Worm (Caenorhabditis elegans) whole organism, L1 larva: ENCODE results near the gene Y17D7B.3.
A peak's percentile ranks its signal among the peaks of the same experiment; 100 is the strongest.

Source experiments
- C04F5.9 ChIP-seq: sonication (generic microtip); optimal IDR thresholded peaks from 2 replicates; lab custom pipeline; 2016; ENCODE audit warnings: missing genetic modification characterization, missing compliant biosample characterization
- C34B4.2 ChIP-seq: sonication (generic microtip); optimal IDR thresholded peaks from 2 replicates; lab custom pipeline; 2017; ENCODE audit warnings: mild to moderate bottlenecking, missing genetic modification characterization, missing compliant biosample characterization
- alr-1 ChIP-seq: fragments of 200-800 bp; sonication (Bioruptor generic); optimal IDR thresholded peaks from 2 replicates; lab custom pipeline; 2018; ENCODE audit warnings: borderline replicate concordance, mild to moderate bottlenecking, missing genetic modification characterization, missing compliant biosample characterization
- aly-2 ChIP-seq: fragments of 150-350 bp; optimal IDR thresholded peaks from 2 replicates; lab custom pipeline; 2014; ENCODE audit warnings: missing biosample characterization, missing genetic modification characterization
- blmp-1 ChIP-seq: fragments of 150-350 bp; optimal IDR thresholded peaks from 2 replicates; lab custom pipeline; 2014; ENCODE audit warnings: missing biosample characterization, missing genetic modification characterization
- dsc-1 ChIP-seq: sonication (generic microtip); optimal IDR thresholded peaks from 2 replicates; lab custom pipeline; 2016; ENCODE audit warnings: mild to moderate bottlenecking, missing genetic modification characterization, missing compliant biosample characterization
- elt-2 ChIP-seq: sonication (generic microtip); optimal IDR thresholded peaks from 2 replicates; lab custom pipeline; 2016; ENCODE audit warnings: missing genetic modification characterization, mild to moderate bottlenecking, inconsistent platforms, missing compliant biosample characterization, missing genetic modification reagents
- elt-3 ChIP-seq, 6 experiments: fragments of 150-350 bp in 1 of 6; sonication (generic microtip); optimal IDR thresholded peaks; 2 replicates each; lab custom pipeline; 2017 to 2018; ENCODE audit warnings: missing biosample characterization in 6 of 6, missing genetic modification characterization in 6 of 6, inconsistent platforms in 1 of 6
- fkh-8 ChIP-seq: sonication (generic microtip); optimal IDR thresholded peaks from 2 replicates; lab custom pipeline; 2016; ENCODE audit warnings: mild to moderate bottlenecking, missing genetic modification characterization, missing compliant biosample characterization
- grh-1 ChIP-seq: fragments of 200-800 bp; sonication (Bioruptor generic); IDR thresholded peaks from 2 replicates; pipeline ENCODE4 v1.3.6; 2022; ENCODE audit warnings: missing genetic modification reagents, missing genetic modification characterization, missing compliant biosample characterization
- hlh-4 ChIP-seq: sonication (generic microtip); optimal IDR thresholded peaks from 2 replicates; lab custom pipeline; 2016; ENCODE audit warnings: mild to moderate bottlenecking, missing genetic modification characterization, missing compliant biosample characterization
- hpl-2 ChIP-seq: fragments of 150-350 bp; optimal IDR thresholded peaks from 2 replicates; lab custom pipeline; 2014; ENCODE audit warnings: missing biosample characterization, missing genetic modification reagents, missing genetic modification characterization
- isw-1 ChIP-seq: fragments of 200-800 bp; sonication (Bioruptor generic); IDR thresholded peaks from 2 replicates; pipeline ENCODE4 v1.3.6; 2022; ENCODE audit warnings: missing genetic modification characterization, missing compliant biosample characterization
- lin-13 ChIP-seq: fragments of 150-350 bp; optimal IDR thresholded peaks from 2 replicates; lab custom pipeline; 2014; ENCODE audit warnings: missing biosample characterization, missing genetic modification reagents, missing genetic modification characterization
- lin-15B ChIP-seq: fragments of 150-350 bp; sonication (generic microtip); optimal IDR thresholded peaks from 3 replicates; lab custom pipeline; 2014; ENCODE audit warnings: missing biosample characterization, missing genetic modification characterization
- lin-35 ChIP-seq, 2 experiments: fragments of 150-350 bp; optimal IDR thresholded peaks; 2 replicates each; lab custom pipeline; 2014; ENCODE audit warnings: missing biosample characterization in 2 of 2, missing genetic modification characterization in 2 of 2, missing genetic modification reagents in 2 of 2
- lin-39 ChIP-seq: fragments of 150-350 bp; optimal IDR thresholded peaks from 2 replicates; lab custom pipeline; 2014; ENCODE audit warnings: missing biosample characterization, missing genetic modification reagents, missing genetic modification characterization
- lir-3 ChIP-seq: sonication (generic microtip); optimal IDR thresholded peaks from 2 replicates; lab custom pipeline; 2016; ENCODE audit warnings: mild to moderate bottlenecking, missing genetic modification characterization, moderate library complexity, missing compliant biosample characterization; ENCODE audit not compliant: poor library complexity
- lsy-2 ChIP-seq, 2 experiments: fragments of 150-350 bp; optimal IDR thresholded peaks; 2 replicates each; lab custom pipeline; 2014; ENCODE audit warnings: missing biosample characterization in 2 of 2, missing genetic modification characterization in 2 of 2
- mab-9 ChIP-seq: fragments of 200-800 bp; sonication (Bioruptor generic); IDR thresholded peaks from 2 replicates; pipeline ENCODE4 v1.3.6; 2022; ENCODE audit warnings: missing genetic modification reagents, missing genetic modification characterization, missing compliant biosample characterization
- mef-2 ChIP-seq: fragments of 150-350 bp; optimal IDR thresholded peaks from 2 replicates; lab custom pipeline; 2014; ENCODE audit warnings: missing biosample characterization, missing genetic modification characterization
- nhr-20 ChIP-seq: sonication (generic microtip); optimal IDR thresholded peaks from 2 replicates; lab custom pipeline; 2016; ENCODE audit warnings: mild to moderate bottlenecking, missing genetic modification characterization, missing compliant biosample characterization
- nhr-28 ChIP-seq: fragments of 150-350 bp; optimal IDR thresholded peaks from 2 replicates; lab custom pipeline; 2014; ENCODE audit warnings: missing biosample characterization, missing genetic modification characterization
- nhr-47 ChIP-seq: sonication (generic microtip); optimal IDR thresholded peaks from 2 replicates; lab custom pipeline; 2016; ENCODE audit warnings: mild to moderate bottlenecking, missing genetic modification characterization, moderate library complexity, missing compliant biosample characterization
- nhr-76 ChIP-seq: sonication (generic microtip); optimal IDR thresholded peaks from 2 replicates; lab custom pipeline; 2017; ENCODE audit warnings: missing biosample characterization, missing genetic modification characterization
- nhr-85 ChIP-seq: sonication (generic microtip); peaks from one replicate; lab custom pipeline; 2016; ENCODE audit warnings: missing genetic modification characterization, inconsistent platforms, missing compliant biosample characterization
- rnt-1 ChIP-seq: sonication (generic microtip); optimal IDR thresholded peaks from 2 replicates; lab custom pipeline; 2016; ENCODE audit warnings: mild to moderate bottlenecking, missing genetic modification characterization, moderate library complexity, missing compliant biosample characterization
- skn-1 ChIP-seq: fragments of 150-350 bp; optimal IDR thresholded peaks from 2 replicates; lab custom pipeline; 2014; ENCODE audit warnings: missing biosample characterization, missing genetic modification characterization
- sox-4 ChIP-seq: sonication (generic microtip); optimal IDR thresholded peaks from 2 replicates; lab custom pipeline; 2016; ENCODE audit warnings: missing genetic modification characterization, missing compliant biosample characterization
- tlp-1 ChIP-seq: fragments of 150-350 bp; optimal IDR thresholded peaks from 2 replicates; lab custom pipeline; 2014; ENCODE audit warnings: missing biosample characterization, missing genetic modification characterization
- unc-86 ChIP-seq: sonication (generic microtip); optimal IDR thresholded peaks from 2 replicates; lab custom pipeline; 2016; ENCODE audit warnings: missing genetic modification characterization, missing compliant biosample characterization
- xbp-1 ChIP-seq: sonication (generic microtip); optimal IDR thresholded peaks from 2 replicates; lab custom pipeline; 2016; ENCODE audit warnings: missing genetic modification characterization, missing compliant biosample characterization
- zag-1 ChIP-seq: fragments of 150-350 bp; optimal IDR thresholded peaks from 2 replicates; lab custom pipeline; 2014; ENCODE audit warnings: missing biosample characterization, missing genetic modification characterization

Gene Y17D7B.3

ce11 chrV:18783474-18783873 lies 3.1 kb downstream of the Y17D7B.3 start, which contains the start of gene Y17D7B.10 (continued):
- no peak for TF ChIP-seq lin-15B (tag; lab: Kevin White, UChicago)
- TF ChIP-seq mab-9 (GFP tag; lab: Robert Waterston, UW) = no peak
- TF ChIP-seq tlp-1 (tag; lab: Kevin White, UChicago) = no peak
- no peak for TF ChIP-seq xbp-1
- peak; percentile 1 for TF ChIP-seq sox-4
- no peak for TF ChIP-seq rnt-1 (tag; lab: Kevin White, UChicago)
- TF ChIP-seq dsc-1 (tag; lab: Kevin White, UChicago) = peak; percentile 25

- TF ChIP-seq dsc-1 (tag; lab: Kevin White, UChicago) (peak; percentile 31), elt-2 (tag; lab: Kevin White, UChicago) (no peak)
Measured at ce11 chrV:18782747-18783146, 3.8 kb downstream of the Y17D7B.3 start.

DNA sequence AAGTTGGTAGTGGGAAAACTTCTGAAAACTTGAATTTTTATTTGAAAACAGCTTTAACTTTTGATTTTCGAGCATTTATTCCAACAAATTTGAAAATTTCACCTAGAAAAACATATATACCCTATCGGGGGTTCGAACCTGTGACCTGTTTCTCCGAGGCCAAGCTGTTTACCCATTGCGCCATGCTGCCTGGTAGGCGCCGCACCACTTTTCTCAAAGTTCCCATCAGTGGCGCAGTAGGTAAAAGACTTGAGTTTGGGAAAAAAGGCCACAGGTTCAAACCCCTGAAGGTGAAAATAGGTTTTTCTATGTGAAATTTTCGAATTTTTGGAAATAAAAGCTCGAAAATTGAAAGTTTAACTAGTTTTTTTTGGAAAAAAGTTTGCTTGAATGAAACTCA lies 6.0 kb downstream of the Y17D7B.3 start:
- TF ChIP-seq fkh-8 = no peak
- TF ChIP-seq nhr-47 = no peak
- no peak for TF ChIP-seq aly-2 (tag; lab: Kevin White, UChicago)
- no peak for TF ChIP-seq blmp-1 (tag; lab: Kevin White, UChicago)
- no peak for TF ChIP-seq lin-35 (GFP tag; optimal IDR thresholded peaks at IDR 0.05; lab: Kevin White, UChicago)
- no peak for TF ChIP-seq grh-1 (GFP tag; lab: Robert Waterston, UW)
- no peak for TF ChIP-seq lin-13 (GFP tag; lab: Kevin White, UChicago)
- no peak for TF ChIP-seq skn-1
- TF ChIP-seq isw-1 = no peak
- no peak for TF ChIP-seq elt-3 (tag; optimal IDR thresholded peaks at IDR 0.05; lab: Kevin White, UChicago)

DNA sequence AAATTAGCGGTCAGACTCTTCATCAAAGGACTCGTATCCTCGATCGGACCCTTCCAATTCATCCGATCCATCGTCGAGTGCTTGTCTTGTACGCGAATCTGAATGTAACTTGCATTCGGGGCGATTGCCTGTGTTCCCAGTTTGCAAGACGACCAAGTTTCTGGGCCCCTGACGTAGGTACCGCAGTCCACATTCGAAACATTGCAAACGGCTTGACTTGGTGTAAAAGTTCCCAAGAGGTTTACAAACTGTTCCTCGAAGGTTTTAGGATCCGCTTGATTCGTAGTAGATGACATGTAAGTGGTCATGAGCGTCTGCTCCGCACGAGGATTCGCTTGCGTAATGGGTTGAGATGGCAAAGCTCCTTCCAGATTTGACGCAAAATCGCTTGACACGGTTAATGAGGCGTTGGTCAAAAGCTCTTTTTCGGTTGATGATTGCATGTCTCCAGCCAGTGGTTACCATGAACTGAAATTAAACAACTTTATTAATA lies 10.3 kb downstream of the Y17D7B.3 start, which contains the start of gene Y17D7B.4:
TSS of gene Y17D7B.4 (minus strand) at position 443 of the 493 bp plus-strand sequence.
- TF ChIP-seq lin-39 (no peak), lin-13 (GFP tag; lab: Kevin White, UChicago) (no peak), tlp-1 (tag; lab: Kevin White, UChicago) (no peak), unc-86 (tag; lab: Kevin White, UChicago) (no peak), nhr-28 (tag; lab: Kevin White, UChicago) (no peak), hpl-2 (GFP tag; lab: Kevin White, UChicago) (no peak), C34B4.2 (tag; lab: Kevin White, UChicago) (no peak), dsc-1 (tag; lab: Kevin White, UChicago) (no peak), elt-2 (tag; lab: Kevin White, UChicago) (no peak), lsy-2 (tag; optimal IDR thresholded peaks at IDR 0.05; lab: Kevin White, UChicago) (no peak), alr-1 (tag; lab: Kevin White, UChicago) (no peak), C04F5.9 (no peak), zag-1 (tag; lab: Kevin White, UChicago) (no peak), blmp-1 (tag; lab: Kevin White, UChicago) (no peak), lir-3 (tag; lab: Kevin White, UChicago) (no peak), isw-1 (no peak), nhr-76 (tag; lab: Kevin White, UChicago) (no peak), mab-9 (GFP tag; lab: Robert Waterston, UW) (no peak), mef-2 (no peak), hlh-4 (tag; lab: Kevin White, UChicago) (no peak)

DNA sequence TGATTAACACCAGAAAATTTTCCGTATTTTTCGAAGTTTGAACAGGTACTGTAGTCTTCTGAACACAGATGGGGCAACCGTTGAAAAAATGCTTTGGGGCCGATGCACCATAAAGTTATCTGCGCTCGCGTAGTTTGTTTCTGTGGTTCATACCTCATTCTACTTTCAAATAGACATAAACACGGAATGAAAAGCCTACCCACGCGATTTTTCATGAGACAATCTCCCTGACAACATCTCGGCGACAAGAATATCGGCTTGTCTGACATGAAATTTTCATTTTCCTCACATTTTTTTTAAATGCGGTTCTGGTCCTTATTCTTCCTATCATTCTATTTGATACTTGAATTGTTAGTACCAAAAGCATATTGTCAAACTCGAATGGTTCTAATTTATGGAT lies 13.8 kb downstream of the Y17D7B.3 start, which contains the start of gene clec-257:
TSS of gene clec-257 (plus strand) at position 301 of the 400 bp plus-strand sequence.
- TF ChIP-seq nhr-85 (tag; lab: Kevin White, UChicago) (peak; percentile 13), nhr-20 (tag; lab: Kevin White, UChicago) (no peak)
